Worm (Caenorhabditis elegans) whole organism, young adult: Measurements from ENCODE around the gene Y47D3A.1.
A peak's percentile ranks its signal among the peaks of the same experiment; 100 is the strongest.

ENCODE experiments used
- B0035.1 ChIP-seq: sonication (generic microtip); optimal IDR thresholded peaks from 2 replicates; lab custom pipeline; 2016; ENCODE audit warnings: missing genetic modification characterization, mild to moderate bottlenecking, missing compliant biosample characterization, missing genotype, missing genetic modification reagents
- B0336.3 ChIP-seq: fragments of 200-800 bp; sonication (Bioruptor generic); IDR thresholded peaks from 2 replicates; pipeline ENCODE4 v1.3.6; 2022; ENCODE audit warnings: missing genetic modification characterization, missing compliant biosample characterization
- F23B12.7 ChIP-seq: sonication (generic microtip); optimal IDR thresholded peaks from 2 replicates; lab custom pipeline; 2017; ENCODE audit warnings: missing genetic modification characterization, mild to moderate bottlenecking, missing compliant biosample characterization, antibody characterized with exemption, moderate library complexity; ENCODE audit not compliant: insufficient read depth
- T26A5.8 ChIP-seq: sonication (generic microtip); optimal IDR thresholded peaks from 2 replicates; lab custom pipeline; 2016; ENCODE audit warnings: missing genetic modification characterization, missing compliant biosample characterization
- Y56A3A.18 ChIP-seq: fragments of 200-800 bp; sonication (Bioruptor generic); IDR thresholded peaks from 2 replicates; pipeline ENCODE4 v1.3.6; 2022; ENCODE audit warnings: missing genetic modification reagents, missing genetic modification characterization, missing compliant biosample characterization
- akir-1 ChIP-seq: fragments of 200-800 bp; sonication (Bioruptor generic); optimal IDR thresholded peaks from 2 replicates; lab custom pipeline; 2018; ENCODE audit warnings: mild to moderate bottlenecking, missing genetic modification characterization, moderate library complexity, missing compliant biosample characterization
- chd-7 ChIP-seq: sonication (generic microtip); optimal IDR thresholded peaks from 2 replicates; lab custom pipeline; 2016; ENCODE audit warnings: mild to moderate bottlenecking, missing genetic modification characterization, moderate library complexity, missing compliant biosample characterization
- dpl-1 ChIP-seq: fragments of 150-350 bp; optimal IDR thresholded peaks from 2 replicates; lab custom pipeline; 2014; ENCODE audit warnings: missing biosample characterization, missing genetic modification reagents, missing genetic modification characterization
- gei-17 ChIP-seq: fragments of 200-800 bp; sonication (Bioruptor generic); optimal IDR thresholded peaks from 2 replicates; lab custom pipeline; 2018; ENCODE audit warnings: mild to moderate bottlenecking, missing genetic modification characterization, missing compliant biosample characterization
- mcd-1 ChIP-seq: fragments of 200-800 bp; sonication (Bioruptor generic); IDR thresholded peaks from 2 replicates; pipeline ENCODE4 v1.3.6; 2022; ENCODE audit warnings: missing genetic modification reagents, missing genetic modification characterization, missing compliant biosample characterization
- pbrm-1 ChIP-seq: fragments of 200-800 bp; sonication (Bioruptor generic); IDR thresholded peaks from 2 replicates; pipeline ENCODE4 v1.3.6; 2022; ENCODE audit warnings: missing genetic modification reagents, missing genetic modification characterization, missing compliant biosample characterization
- sdz-38 ChIP-seq: sonication (generic microtip); optimal IDR thresholded peaks from 2 replicates; lab custom pipeline; 2016; ENCODE audit warnings: missing genotype, missing genetic modification characterization, missing compliant biosample characterization
- ztf-3 ChIP-seq: fragments of 200-800 bp; sonication (Bioruptor generic); optimal IDR thresholded peaks from 2 replicates; lab custom pipeline; 2018; ENCODE audit warnings: mild to moderate bottlenecking, missing genetic modification characterization, missing compliant biosample characterization

DNA sequence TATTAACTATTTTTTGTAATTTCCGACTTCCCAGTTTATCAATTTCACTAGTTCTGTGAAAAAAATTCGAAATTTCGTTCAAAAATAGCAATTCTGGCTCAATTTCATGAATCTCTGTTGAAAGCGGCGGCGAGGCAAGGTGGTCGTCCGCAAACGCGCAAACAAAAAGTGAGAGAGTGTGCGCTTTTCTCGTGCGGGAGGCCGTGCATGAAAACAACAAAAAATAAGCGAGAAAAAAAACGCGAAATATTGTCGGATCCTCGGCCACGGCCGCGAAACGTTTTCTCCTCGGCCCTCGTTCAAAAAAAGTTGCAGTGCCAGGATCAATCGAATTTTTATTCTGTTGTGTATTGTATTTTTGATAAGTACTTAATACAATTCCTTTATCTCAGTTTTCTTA is 28.9 kb downstream of the Y47D3A.1 start:
- TF ChIP-seq T26A5.8 (tag; lab: Kevin White, UChicago), result no peak
- TF ChIP-seq dpl-1 (GFP tag; lab: Kevin White, UChicago), result no peak
- peak; percentile 89 for TF ChIP-seq mcd-1 (GFP tag; lab: Robert Waterston, UW)
- no peak for TF ChIP-seq Y56A3A.18 (GFP tag; lab: Robert Waterston, UW)
- TF ChIP-seq chd-7 (tag; lab: Kevin White, UChicago), result no peak
- TF ChIP-seq F23B12.7 (tag; lab: Kevin White, UChicago), result no peak
- no peak for TF ChIP-seq ztf-3 (GFP tag; lab: Kevin White, UChicago)
- TF ChIP-seq gei-17 (GFP tag; lab: Kevin White, UChicago), result no peak
- no peak for TF ChIP-seq B0035.1
- no peak for TF ChIP-seq sdz-38 (tag; lab: Kevin White, UChicago)
- 0 out of 2 replicates have a peak, but pooled peaks have one; percentile 29 for TF ChIP-seq B0336.3 (GFP tag; lab: Robert Waterston, UW)
- TF ChIP-seq pbrm-1 (GFP tag; lab: Robert Waterston, UW), result peak; percentile 49; the same call in 1 of the 2 replicates
- TF ChIP-seq akir-1 (GFP tag; lab: Kevin White, UChicago), result no peak
